Fruit fly (Drosophila melanogaster) whole organism, prepupa: Measurements from ENCODE around the gene Taf9.

Experiments used
- Blimp-1 ChIP-seq: fragments of 200-800 bp; sonication (Bioruptor generic); optimal IDR thresholded peaks from 3 replicates; lab custom pipeline; 2017; ENCODE audit warnings: missing biosample characterization, missing genetic modification characterization, mild to moderate bottlenecking, moderate library complexity, missing genetic modification reagents
- CG10631 ChIP-seq: fragments of 200-800 bp; sonication (Bioruptor generic); optimal IDR thresholded peaks from 2 replicates; lab custom pipeline; 2016; ENCODE audit warnings: missing biosample characterization, missing genetic modification characterization
- CG10669 ChIP-seq: fragments of 200-800 bp; sonication (Bioruptor generic); optimal IDR thresholded peaks from 3 replicates; lab custom pipeline; 2018; ENCODE audit warnings: missing biosample characterization, mild to moderate bottlenecking, missing genetic modification characterization, moderate library complexity
- CG11294 ChIP-seq: fragments of 200-800 bp; sonication (Bioruptor generic); IDR thresholded peaks from 2 replicates; pipeline ENCODE4 v1.3.6; 2022; ENCODE audit warnings: missing biosample characterization, missing genetic modification characterization
- CG11762 ChIP-seq: fragments of 200-800 bp; sonication (Bioruptor generic); optimal IDR thresholded peaks from 3 replicates; lab custom pipeline; 2016; ENCODE audit warnings: missing biosample characterization, missing genetic modification characterization; ENCODE audit not compliant: insufficient read depth
- CG11902 ChIP-seq: fragments of 200-800 bp; sonication (Bioruptor generic); optimal IDR thresholded peaks from 3 replicates; lab custom pipeline; 2016; ENCODE audit warnings: missing biosample characterization, missing genetic modification characterization
- CG1621 ChIP-seq: fragments of 200-800 bp; sonication (Bioruptor generic); optimal IDR thresholded peaks from 3 replicates; lab custom pipeline; 2018; ENCODE audit warnings: missing biosample characterization, mild to moderate bottlenecking, missing genetic modification characterization
- CG16779 ChIP-seq: fragments of 200-800 bp; sonication (Bioruptor generic); optimal IDR thresholded peaks from 3 replicates; lab custom pipeline; 2017; ENCODE audit warnings: missing biosample characterization, mild to moderate bottlenecking, missing genetic modification characterization
- CG3032 ChIP-seq: fragments of 200-800 bp; optimal IDR thresholded peaks from 2 replicates; lab custom pipeline; 2019; ENCODE audit warnings: missing biosample characterization, mild to moderate bottlenecking, missing genetic modification characterization, moderate library complexity
- CG31627 ChIP-seq: fragments of 200-800 bp; sonication (Bioruptor generic); optimal IDR thresholded peaks from 3 replicates; lab custom pipeline; 2016; ENCODE audit warnings: missing biosample characterization, missing genetic modification characterization
- CG32006 ChIP-seq: fragments of 200-800 bp; sonication (Bioruptor generic); optimal IDR thresholded peaks from 3 replicates; lab custom pipeline; 2017; ENCODE audit warnings: missing biosample characterization, mild to moderate bottlenecking, missing genetic modification characterization
- CG4318 ChIP-seq: fragments of 200-800 bp; sonication (Bioruptor generic); optimal IDR thresholded peaks from 3 replicates; lab custom pipeline; 2017; ENCODE audit warnings: missing biosample characterization, mild to moderate bottlenecking, missing genetic modification characterization
- CG6276 ChIP-seq: fragments of 200-800 bp; sonication (Bioruptor generic); optimal IDR thresholded peaks from 2 replicates; lab custom pipeline; 2017; ENCODE audit warnings: missing biosample characterization, mild to moderate bottlenecking, missing genetic modification characterization
- CG6792 ChIP-seq: fragments of 200-800 bp; sonication (Bioruptor generic); optimal IDR thresholded peaks from 3 replicates; lab custom pipeline; 2016; ENCODE audit warnings: missing biosample characterization, missing genetic modification characterization
- CG6808 ChIP-seq: fragments of 200-800 bp; sonication (Bioruptor generic); optimal IDR thresholded peaks from 3 replicates; lab custom pipeline; 2017; ENCODE audit warnings: missing biosample characterization, missing genetic modification characterization, mild to moderate bottlenecking, moderate library complexity, missing genetic modification reagents
- CG6854 ChIP-seq: fragments of 200-800 bp; sonication (Bioruptor generic); optimal IDR thresholded peaks from 2 replicates; lab custom pipeline; 2017; ENCODE audit warnings: missing biosample characterization, mild to moderate bottlenecking, missing genetic modification characterization
- CG7368 ChIP-seq: fragments of 200-800 bp; sonication (Bioruptor generic); optimal IDR thresholded peaks from 3 replicates; lab custom pipeline; 2016; ENCODE audit warnings: missing biosample characterization, missing genetic modification characterization
- CG8319 ChIP-seq: fragments of 200-800 bp; sonication (Bioruptor generic); optimal IDR thresholded peaks from 3 replicates; lab custom pipeline; 2016; ENCODE audit warnings: missing biosample characterization, missing genetic modification characterization
- CG9139 ChIP-seq: fragments of 200-800 bp; sonication (Bioruptor generic); optimal IDR thresholded peaks from 3 replicates; lab custom pipeline; 2017; ENCODE audit warnings: missing biosample characterization, mild to moderate bottlenecking, missing genetic modification characterization
- Eip75B ChIP-seq: fragments of 200-800 bp; sonication (Bioruptor generic); optimal IDR thresholded peaks from 3 replicates; lab custom pipeline; 2016; ENCODE audit warnings: missing biosample characterization, missing genetic modification characterization
- Eip78C ChIP-seq: fragments of 200-800 bp; sonication (Bioruptor generic); peaks from one replicate; lab custom pipeline; 2016; ENCODE audit warnings: missing biosample characterization, missing genetic modification characterization
- Eip93F ChIP-seq: fragments of 200-800 bp; sonication (Bioruptor generic); optimal IDR thresholded peaks from 2 replicates; lab custom pipeline; 2016; ENCODE audit warnings: missing biosample characterization, mild to moderate bottlenecking, missing genetic modification characterization
- Ets21C ChIP-seq: fragments of 200-800 bp; sonication (Bioruptor generic); optimal IDR thresholded peaks from 3 replicates; lab custom pipeline; 2016; ENCODE audit warnings: missing biosample characterization, missing genetic modification characterization
- Ets96B ChIP-seq: fragments of 200-800 bp; optimal IDR thresholded peaks from 2 replicates; lab custom pipeline; 2019; ENCODE audit warnings: missing biosample characterization, mild to moderate bottlenecking, missing genetic modification characterization, moderate library complexity
- Gug ChIP-seq: fragments of 200-800 bp; sonication (Bioruptor generic); IDR thresholded peaks from 2 replicates; pipeline ENCODE4 v1.3.6; 2022; ENCODE audit warnings: missing biosample characterization, missing genetic modification characterization
- Hr39 ChIP-seq: fragments of 200-800 bp; sonication (Bioruptor generic); optimal IDR thresholded peaks from 2 replicates; lab custom pipeline; 2016; ENCODE audit warnings: missing biosample characterization, missing genetic modification characterization
- Hr4 ChIP-seq: fragments of 200-800 bp; sonication (Bioruptor generic); optimal IDR thresholded peaks from 3 replicates; lab custom pipeline; 2016; ENCODE audit warnings: missing biosample characterization, missing genetic modification characterization
- Met ChIP-seq: fragments of 200-800 bp; sonication (Bioruptor generic); optimal IDR thresholded peaks from 3 replicates; lab custom pipeline; 2016; ENCODE audit warnings: missing biosample characterization, missing genetic modification characterization
- OdsH ChIP-seq: fragments of 200-800 bp; sonication (Bioruptor generic); optimal IDR thresholded peaks from 3 replicates; lab custom pipeline; 2016; ENCODE audit warnings: missing biosample characterization, missing genetic modification characterization
- Smox ChIP-seq: fragments of 200-800 bp; sonication (Bioruptor generic); optimal IDR thresholded peaks from 3 replicates; lab custom pipeline; 2016; ENCODE audit warnings: missing biosample characterization, missing genetic modification characterization
- Sox102F ChIP-seq: fragments of 200-800 bp; sonication (Bioruptor generic); optimal IDR thresholded peaks from 2 replicates; lab custom pipeline; 2016; ENCODE audit warnings: missing biosample characterization, mild to moderate bottlenecking, missing genetic modification characterization
- Sox14 ChIP-seq: fragments of 200-800 bp; sonication (Bioruptor generic); optimal IDR thresholded peaks from 3 replicates; lab custom pipeline; 2016; ENCODE audit warnings: missing biosample characterization, missing genetic modification characterization
- Sox15 ChIP-seq: fragments of 200-800 bp; sonication (Bioruptor generic); optimal IDR thresholded peaks from 3 replicates; lab custom pipeline; 2016; ENCODE audit warnings: missing biosample characterization, missing genetic modification characterization
- achi ChIP-seq: fragments of 200-800 bp; sonication (Bioruptor generic); optimal IDR thresholded peaks from 3 replicates; lab custom pipeline; 2016; ENCODE audit warnings: missing biosample characterization, missing genetic modification characterization
- cyc ChIP-seq: fragments of 200-800 bp; sonication (Bioruptor generic); optimal IDR thresholded peaks from 3 replicates; lab custom pipeline; 2016; ENCODE audit warnings: missing biosample characterization, missing genetic modification characterization
- dsx ChIP-seq: fragments of 200-800 bp; optimal IDR thresholded peaks from 3 replicates; lab custom pipeline; 2019; ENCODE audit warnings: missing biosample characterization, mild to moderate bottlenecking, missing genetic modification characterization, moderate library complexity; ENCODE audit not compliant: poor library complexity, severe bottlenecking
- eg ChIP-seq: fragments of 200-800 bp; sonication (Bioruptor generic); IDR thresholded peaks from 3 replicates; pipeline ENCODE4 v1.3.6; 2022; ENCODE audit warnings: missing biosample characterization, missing genetic modification characterization
- esn ChIP-seq: fragments of 200-800 bp; sonication (Bioruptor generic); optimal IDR thresholded peaks from 2 replicates; lab custom pipeline; 2016; ENCODE audit warnings: missing biosample characterization, mild to moderate bottlenecking, missing genetic modification characterization, moderate library complexity
- fd59A ChIP-seq: fragments of 200-800 bp; sonication (Bioruptor generic); optimal IDR thresholded peaks from 2 replicates; lab custom pipeline; 2017; ENCODE audit warnings: missing biosample characterization, mild to moderate bottlenecking, missing genetic modification characterization, missing genetic modification reagents
- lz ChIP-seq: fragments of 200-800 bp; sonication (Bioruptor generic); optimal IDR thresholded peaks from 3 replicates; lab custom pipeline; 2016; ENCODE audit warnings: missing biosample characterization, missing genetic modification characterization
- net ChIP-seq: fragments of 200-800 bp; sonication (Bioruptor generic); optimal IDR thresholded peaks from 3 replicates; lab custom pipeline; 2016; ENCODE audit warnings: missing biosample characterization, missing genetic modification characterization
- pdm3 ChIP-seq: fragments of 200-800 bp; sonication (Bioruptor generic); optimal IDR thresholded peaks from 3 replicates; lab custom pipeline; 2016; ENCODE audit warnings: missing biosample characterization, missing genetic modification characterization
- spab ChIP-seq: fragments of 200-800 bp; sonication (Bioruptor generic); optimal IDR thresholded peaks from 2 replicates; lab custom pipeline; 2017; ENCODE audit warnings: missing biosample characterization, mild to moderate bottlenecking, missing genetic modification characterization, missing genetic modification reagents
- svp ChIP-seq: fragments of 200-800 bp; sonication (Bioruptor generic); peaks from one replicate; lab custom pipeline; 2016; ENCODE audit warnings: missing biosample characterization, missing genetic modification characterization
- topi ChIP-seq: fragments of 200-800 bp; sonication (Bioruptor generic); optimal IDR thresholded peaks from 3 replicates; lab custom pipeline; 2016; ENCODE audit warnings: missing biosample characterization, missing genetic modification characterization

Gene Taf9

DNA sequence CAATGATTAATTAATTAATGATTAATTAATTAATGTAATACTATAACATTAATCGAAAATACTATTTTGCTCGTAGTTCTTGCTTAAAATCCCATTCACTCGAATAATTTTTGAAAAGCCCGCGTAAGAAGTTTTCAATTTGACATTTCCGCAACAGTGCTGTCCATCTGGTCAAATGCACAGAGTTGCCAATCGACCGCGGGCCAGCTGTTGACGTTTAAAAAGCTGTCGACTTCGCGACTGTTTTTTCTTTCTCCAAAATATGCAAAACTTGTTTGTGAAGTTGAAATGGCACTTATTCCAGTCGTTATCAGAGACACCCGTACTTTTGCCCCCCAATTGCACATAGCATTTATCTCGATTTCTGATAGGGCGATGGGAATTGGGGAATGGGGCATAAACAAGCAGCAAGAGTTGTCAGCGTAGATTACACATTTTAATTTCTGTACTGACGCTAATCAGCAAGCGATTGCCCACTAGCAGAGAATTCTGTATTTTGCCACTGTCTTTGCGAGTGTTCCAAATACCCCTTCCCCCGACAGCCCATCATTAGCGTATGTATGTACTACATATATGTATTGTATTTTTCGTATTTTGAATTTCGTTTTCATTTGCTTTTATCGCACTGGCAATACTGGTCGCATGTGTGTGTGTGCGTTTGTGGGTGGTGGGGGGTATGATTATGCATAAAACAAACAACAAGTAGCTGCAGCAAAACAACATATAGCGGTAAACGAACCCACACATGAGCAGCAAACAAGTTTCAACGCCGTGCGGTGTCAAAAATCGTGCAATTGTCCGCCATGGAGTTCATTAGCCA, 14.7 kb downstream of the Taf9 start, which contains the start of gene Srx (continued):
- TF ChIP-seq pdm3 (GFP tag; lab: Kevin White, UChicago) (no peak), Ets21C (GFP tag; lab: Kevin White, UChicago) (no peak), CG10669 (GFP tag; lab: Kevin White, UChicago) (no peak), CG8319 (GFP tag; lab: Kevin White, UChicago) (no peak), Ets96B (tag; lab: Kevin White, UChicago) (peak; percentile 23), CG16779 (no peak), eg (GFP tag; lab: Robert Waterston, UW) (peak; percentile 66), CG32006 (GFP tag; lab: Kevin White, UChicago) (no peak), cyc (no peak), OdsH (GFP tag; lab: Kevin White, UChicago) (no peak), net (GFP tag; lab: Kevin White, UChicago) (peak; percentile 28), Hr39 (peak; percentile 35), CG9139 (GFP tag; lab: Kevin White, UChicago) (no peak)

DNA sequence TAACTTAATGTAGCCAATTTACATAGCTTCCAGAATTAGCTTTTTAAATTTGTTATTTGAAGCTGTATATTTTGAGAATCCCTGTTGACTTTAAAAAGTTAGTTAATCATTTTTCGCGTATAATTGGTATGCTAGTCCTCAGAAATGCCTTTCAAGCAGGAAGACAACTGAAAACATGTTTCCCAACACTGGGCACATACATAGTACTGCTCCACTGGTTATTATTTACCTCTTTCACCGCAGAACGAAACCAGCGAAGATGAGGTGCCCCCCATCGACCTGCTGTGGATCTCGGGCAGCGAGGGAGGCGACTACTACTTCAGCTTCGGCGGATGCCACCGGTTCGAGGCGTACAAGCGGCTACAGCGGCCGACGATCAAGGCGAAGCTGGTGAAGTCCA, 15.8 kb downstream of the Taf9 start:
- peak; percentile 22 for TF ChIP-seq dsx
- TF ChIP-seq Eip78C, result peak; percentile 56
- TF ChIP-seq svp (GFP tag; lab: Kevin White, UChicago), result peak; percentile 40
- TF ChIP-seq pdm3 (GFP tag; lab: Kevin White, UChicago), result no peak
- no peak for TF ChIP-seq Smox (GFP tag; lab: Kevin White, UChicago)
- no peak for TF ChIP-seq CG11762 (GFP tag; lab: Kevin White, UChicago)

dm6 chrX:17860711-17861110, 18.8 kb downstream of the Taf9 start, which contains the start of the genes Arp8 and CG6769:
Arp8 (minus strand) TSS chrX:17860800.
CG6769 (plus strand) TSS chrX:17861002.
- TF ChIP-seq CG6854 (GFP tag; lab: Kevin White, UChicago) (no peak), lz (GFP tag; lab: Kevin White, UChicago) (no peak), Eip93F (GFP tag; lab: Kevin White, UChicago) (no peak), Gug (GFP tag; lab: Robert Waterston, UW) (no peak), cyc (no peak), CG10669 (GFP tag; lab: Kevin White, UChicago) (no peak), CG11762 (GFP tag; lab: Kevin White, UChicago) (no peak), svp (GFP tag; lab: Kevin White, UChicago) (peak; percentile 46), Smox (GFP tag; lab: Kevin White, UChicago) (peak; percentile 32), Eip75B (peak; percentile 3), CG10631 (GFP tag; lab: Kevin White, UChicago) (no peak), Eip78C (peak; percentile 76), Blimp-1 (GFP tag; lab: Kevin White, UChicago) (peak; percentile 34), topi (GFP tag; lab: Kevin White, UChicago) (peak; percentile 22), esn (GFP tag; lab: Kevin White, UChicago) (peak; percentile 53), CG6792 (no peak), spab (GFP tag; lab: Kevin White, UChicago) (no peak), pdm3 (GFP tag; lab: Kevin White, UChicago) (no peak), CG31627 (no peak), CG3032 (tag; lab: Kevin White, UChicago) (peak; percentile 32), Sox14 (GFP tag; lab: Kevin White, UChicago) (peak; percentile 56), fd59A (no peak), Ets21C (GFP tag; lab: Kevin White, UChicago) (no peak), achi (peak; percentile 6), CG4318 (no peak), OdsH (GFP tag; lab: Kevin White, UChicago) (no peak), Hr4 (GFP tag; lab: Kevin White, UChicago) (peak; percentile 8), CG6276 (GFP tag; lab: Kevin White, UChicago) (no peak), CG11294 (no peak), Sox102F (GFP tag; lab: Kevin White, UChicago) (no peak), CG11902 (GFP tag; lab: Kevin White, UChicago) (no peak), CG7368 (GFP tag; lab: Kevin White, UChicago) (no peak), Met (GFP tag; lab: Kevin White, UChicago) (peak; percentile 39), CG6808 (GFP tag; lab: Kevin White, UChicago) (no peak), net (GFP tag; lab: Kevin White, UChicago) (no peak), Hr39 (peak; percentile 18), Sox15 (GFP tag; lab: Kevin White, UChicago) (no peak), CG1621 (tag; lab: Kevin White, UChicago) (peak; percentile 35)
